Fruit fly (Drosophila melanogaster) whole organism, embryonic: ENCODE measurements around the gene dod.

Experiments used
- C15 ChIP-seq: fragments of 200-800 bp; sonication (Bioruptor generic); IDR thresholded peaks from 3 replicates; pipeline ENCODE4 v1.3.6; 2022; ENCODE audit warnings: missing biosample characterization, missing genetic modification characterization
- CG10462 ChIP-seq: fragments of 200-800 bp; sonication (Bioruptor generic); optimal IDR thresholded peaks from 2 replicates; lab custom pipeline; 2016; ENCODE audit warnings: missing biosample characterization, missing genetic modification characterization
- CG10565 ChIP-seq: fragments of 200-800 bp; sonication (Bioruptor generic); optimal IDR thresholded peaks from 3 replicates; lab custom pipeline; 2016; ENCODE audit warnings: missing biosample characterization, mild to moderate bottlenecking, missing genetic modification characterization
- CG11085 ChIP-seq: fragments of 200-800 bp; sonication (Bioruptor generic); IDR thresholded peaks from 2 replicates; pipeline ENCODE4 v1.3.6; 2022; ENCODE audit warnings: missing biosample characterization, missing genetic modification characterization
- CG11398 ChIP-seq: fragments of 200-800 bp; sonication (Bioruptor generic); optimal IDR thresholded peaks from 2 replicates; lab custom pipeline; 2016; ENCODE audit warnings: missing biosample characterization, missing genetic modification characterization
- CG17385 ChIP-seq: fragments of 200-800 bp; sonication (Bioruptor generic); optimal IDR thresholded peaks from 3 replicates; lab custom pipeline; 2018; ENCODE audit warnings: missing biosample characterization, mild to moderate bottlenecking, missing genetic modification characterization
- CG18262 ChIP-seq: fragments of 200-800 bp; optimal IDR thresholded peaks from 3 replicates; lab custom pipeline; 2019; ENCODE audit warnings: missing biosample characterization, mild to moderate bottlenecking, missing genetic modification characterization, moderate library complexity
- CG2116 ChIP-seq: fragments of 200-800 bp; sonication (Bioruptor generic); optimal IDR thresholded peaks from 3 replicates; lab custom pipeline; 2018; ENCODE audit warnings: missing biosample characterization, mild to moderate bottlenecking, missing genetic modification characterization
- CG31441 ChIP-seq: fragments of 200-800 bp; sonication (Bioruptor generic); IDR thresholded peaks from 2 replicates; pipeline ENCODE4 v1.3.6; 2022; ENCODE audit warnings: missing biosample characterization, missing genetic modification characterization
- CG32772 ChIP-seq: fragments of 200-800 bp; sonication (Bioruptor generic); IDR thresholded peaks from 2 replicates; pipeline ENCODE4 v1.3.6; 2022; ENCODE audit warnings: missing biosample characterization, missing genetic modification characterization
- CG3726 ChIP-seq: fragments of 200-800 bp; sonication (Bioruptor generic); IDR thresholded peaks from 3 replicates; pipeline ENCODE4, ENCODE4 v1.3.6; 2022; ENCODE audit warnings: missing biosample characterization, missing genetic modification characterization
- CG43689 ChIP-seq: fragments of 200-800 bp; sonication (Bioruptor generic); IDR thresholded peaks from 2 replicates; pipeline ENCODE4 v1.3.6; 2022; ENCODE audit warnings: missing biosample characterization, missing genetic modification characterization
- CG4707 ChIP-seq: fragments of 200-800 bp; sonication (Bioruptor generic); optimal IDR thresholded peaks from 2 replicates; lab custom pipeline; 2018; ENCODE audit warnings: missing biosample characterization, mild to moderate bottlenecking, missing genetic modification characterization, moderate library complexity
- CG6683 ChIP-seq: fragments of 200-800 bp; sonication (Bioruptor generic); optimal IDR thresholded peaks from 2 replicates; lab custom pipeline; 2017; ENCODE audit warnings: missing biosample characterization, mild to moderate bottlenecking, missing genetic modification characterization, missing genetic modification reagents
- CG7839 ChIP-seq: fragments of 200-800 bp; sonication (Bioruptor generic); optimal IDR thresholded peaks from 3 replicates; lab custom pipeline; 2018; ENCODE audit warnings: missing biosample characterization, mild to moderate bottlenecking, missing genetic modification characterization, moderate library complexity
- CG7963 ChIP-seq: fragments of 200-800 bp; sonication (Bioruptor generic); IDR thresholded peaks from 3 replicates; pipeline ENCODE4 v1.3.6; 2022; ENCODE audit warnings: missing biosample characterization, missing genetic modification characterization; ENCODE audit not compliant: partially characterized antibody
- CG9215 ChIP-seq: fragments of 200-800 bp; sonication (Bioruptor generic); IDR thresholded peaks from 2 replicates; pipeline ENCODE4 v1.3.6; 2022; ENCODE audit warnings: missing biosample characterization, missing genetic modification characterization
- CHES-1-like ChIP-seq: fragments of 200-800 bp; sonication (Bioruptor generic); optimal IDR thresholded peaks from 2 replicates; lab custom pipeline; 2016; ENCODE audit warnings: missing biosample characterization, missing genetic modification characterization
- Camta ChIP-seq: fragments of 200-800 bp; sonication (Bioruptor generic); optimal IDR thresholded peaks from 2 replicates; lab custom pipeline; 2016; ENCODE audit warnings: missing biosample characterization, missing genetic modification characterization
- CoRest ChIP-seq: fragments of 200-800 bp; sonication (Bioruptor generic); optimal IDR thresholded peaks from 3 replicates; lab custom pipeline; 2018; ENCODE audit warnings: missing biosample characterization, mild to moderate bottlenecking, missing genetic modification characterization, moderate library complexity
- E2f1 ChIP-seq: fragments of 200-800 bp; sonication (Bioruptor generic); IDR thresholded peaks from 2 replicates; pipeline ENCODE4 v1.3.6; 2022; ENCODE audit warnings: missing biosample characterization, missing genetic modification characterization
- Gug ChIP-seq: fragments of 200-800 bp; sonication (Bioruptor generic); IDR thresholded peaks from 4 replicates; pipeline ENCODE4 v1.3.6; 2022; ENCODE audit warnings: missing biosample characterization, missing genetic modification characterization
- HmgD ChIP-seq: fragments of 200-800 bp; sonication (Bioruptor generic); optimal IDR thresholded peaks from 3 replicates; lab custom pipeline; 2016; ENCODE audit warnings: missing biosample characterization, missing genetic modification characterization
- Hmr ChIP-seq: fragments of 200-800 bp; sonication (Bioruptor generic); optimal IDR thresholded peaks from 3 replicates; lab custom pipeline; 2017; ENCODE audit warnings: mild to moderate bottlenecking, missing biosample characterization, missing genetic modification reagents, missing genetic modification characterization
- Jarid2 ChIP-seq: fragments of 200-800 bp; sonication (Bioruptor generic); optimal IDR thresholded peaks from 3 replicates; lab custom pipeline; 2017; ENCODE audit warnings: mild to moderate bottlenecking, missing biosample characterization, missing genetic modification reagents, missing genetic modification characterization
- Poxn ChIP-seq: fragments of 200-800 bp; sonication (Bioruptor generic); IDR thresholded peaks from 2 replicates; pipeline ENCODE4 v1.3.6; 2022; ENCODE audit warnings: missing biosample characterization, missing genetic modification characterization
- Taf1 ChIP-seq: fragments of 200-800 bp; sonication (Bioruptor generic); IDR thresholded peaks from 2 replicates; pipeline ENCODE4 v1.3.6; 2022; ENCODE audit warnings: missing biosample characterization, missing genetic modification characterization
- ac ChIP-seq: fragments of 200-800 bp; sonication (Bioruptor generic); optimal IDR thresholded peaks from 3 replicates; lab custom pipeline; 2017; ENCODE audit warnings: missing biosample characterization, mild to moderate bottlenecking, missing genetic modification characterization
- btn ChIP-seq: fragments of 200-800 bp; sonication (Bioruptor generic); optimal IDR thresholded peaks from 2 replicates; lab custom pipeline; 2016; ENCODE audit warnings: missing biosample characterization, missing genetic modification characterization
- chm ChIP-seq: fragments of 200-800 bp; sonication (Bioruptor generic); IDR thresholded peaks from 2 replicates; pipeline ENCODE4 v1.3.6; 2022; ENCODE audit warnings: missing biosample characterization, missing genetic modification characterization
- crp ChIP-seq, 2 experiments: fragments of 200-800 bp; sonication (Bioruptor generic); optimal IDR thresholded peaks; 2 replicates in 1 of 2; 3 replicates in 1 of 2; lab custom pipeline; 2017; ENCODE audit warnings: missing biosample characterization in 2 of 2, missing genetic modification characterization in 2 of 2, mild to moderate bottlenecking in 1 of 2, moderate library complexity in 1 of 2
- h ChIP-seq: fragments of >200 bp; optimal IDR thresholded peaks from 2 replicates; lab custom pipeline; 2017
- ham ChIP-seq: fragments of 200-800 bp; sonication (Bioruptor generic); IDR thresholded peaks from 2 replicates; pipeline ENCODE4 v1.3.6; 2022; ENCODE audit warnings: missing biosample characterization, missing genetic modification characterization
- ind ChIP-seq: fragments of 200-800 bp; sonication (Bioruptor generic); optimal IDR thresholded peaks from 3 replicates; lab custom pipeline; 2016; ENCODE audit warnings: missing biosample characterization, missing genetic modification characterization
- mirr ChIP-seq: fragments of 200-800 bp; sonication (Bioruptor generic); optimal IDR thresholded peaks from 3 replicates; lab custom pipeline; 2018; ENCODE audit warnings: missing biosample characterization, mild to moderate bottlenecking, missing genetic modification characterization
- mld ChIP-seq: fragments of 200-800 bp; sonication (Bioruptor generic); IDR thresholded peaks from 3 replicates; pipeline ENCODE4 v1.3.6; 2022; ENCODE audit warnings: missing biosample characterization, missing genetic modification characterization; ENCODE audit not compliant: partially characterized antibody
- nerfin-2 ChIP-seq: fragments of 200-800 bp; sonication (Bioruptor generic); IDR thresholded peaks from 2 replicates; pipeline ENCODE4 v1.3.6; 2022; ENCODE audit warnings: missing biosample characterization, missing genetic modification characterization; ENCODE audit not compliant: partially characterized antibody
- nmo ChIP-seq: fragments of 200-800 bp; sonication (Bioruptor generic); optimal IDR thresholded peaks from 2 replicates; lab custom pipeline; 2018; ENCODE audit warnings: missing biosample characterization, mild to moderate bottlenecking, missing genetic modification characterization, moderate library complexity
- onecut ChIP-seq: fragments of 200-800 bp; sonication (Bioruptor generic); IDR thresholded peaks from 2 replicates; pipeline ENCODE4 v1.3.6; 2022; ENCODE audit warnings: missing biosample characterization, missing genetic modification characterization
- pb ChIP-seq: fragments of 200-800 bp; sonication (Bioruptor generic); optimal IDR thresholded peaks from 3 replicates; lab custom pipeline; 2016; ENCODE audit warnings: missing biosample characterization, missing genetic modification characterization
- pita ChIP-seq: fragments of 200-800 bp; sonication (Bioruptor generic); optimal IDR thresholded peaks from 2 replicates; lab custom pipeline; 2017; ENCODE audit warnings: missing biosample characterization, mild to moderate bottlenecking, missing genetic modification characterization
- seq ChIP-seq: fragments of 200-800 bp; sonication (Bioruptor generic); IDR thresholded peaks from 2 replicates; pipeline ENCODE4 v1.3.6; 2022; ENCODE audit warnings: missing biosample characterization, missing genetic modification characterization
- sna ChIP-seq: fragments of 200-800 bp; sonication (Bioruptor generic); IDR thresholded peaks from 2 replicates; pipeline ENCODE4 v1.3.6; 2022; ENCODE audit warnings: missing biosample characterization, missing genetic modification characterization; ENCODE audit not compliant: partially characterized antibody
- stc ChIP-seq: fragments of 200-800 bp; sonication (Bioruptor generic); IDR thresholded peaks from 2 replicates; pipeline ENCODE4 v1.3.6; 2022; ENCODE audit warnings: missing biosample characterization, missing genetic modification characterization
- tgo ChIP-seq: fragments of 200-800 bp; sonication (Bioruptor generic); IDR thresholded peaks from 3 replicates; pipeline ENCODE4 v1.3.6; 2022; ENCODE audit warnings: missing biosample characterization, missing genetic modification characterization
- tin ChIP-seq: fragments of 200-800 bp; sonication (Bioruptor generic); optimal IDR thresholded peaks from 3 replicates; lab custom pipeline; 2016; ENCODE audit warnings: missing biosample characterization, missing genetic modification characterization
- tna ChIP-seq: fragments of 200-800 bp; sonication (Bioruptor generic); IDR thresholded peaks from 2 replicates; pipeline ENCODE4 v1.3.6; 2022; ENCODE audit warnings: missing biosample characterization, missing genetic modification characterization; ENCODE audit not compliant: partially characterized antibody
- trem ChIP-seq: fragments of 200-800 bp; optimal IDR thresholded peaks from 3 replicates; lab custom pipeline; 2019; ENCODE audit warnings: missing biosample characterization, mild to moderate bottlenecking, missing genetic modification characterization, moderate library complexity
- unpg ChIP-seq: fragments of 200-800 bp; sonication (Bioruptor generic); optimal IDR thresholded peaks from 3 replicates; lab custom pipeline; 2018; ENCODE audit warnings: missing biosample characterization, mild to moderate bottlenecking, missing genetic modification characterization, moderate library complexity
- zf30C ChIP-seq: fragments of 200-800 bp; sonication (Bioruptor generic); optimal IDR thresholded peaks from 3 replicates; lab custom pipeline; 2018; ENCODE audit warnings: missing biosample characterization, mild to moderate bottlenecking, missing genetic modification characterization
- zfh2 ChIP-seq: fragments of 200-800 bp; sonication (Bioruptor generic); optimal IDR thresholded peaks from 2 replicates; lab custom pipeline; 2016; ENCODE audit warnings: missing biosample characterization, missing genetic modification characterization

Gene dod

DNA sequence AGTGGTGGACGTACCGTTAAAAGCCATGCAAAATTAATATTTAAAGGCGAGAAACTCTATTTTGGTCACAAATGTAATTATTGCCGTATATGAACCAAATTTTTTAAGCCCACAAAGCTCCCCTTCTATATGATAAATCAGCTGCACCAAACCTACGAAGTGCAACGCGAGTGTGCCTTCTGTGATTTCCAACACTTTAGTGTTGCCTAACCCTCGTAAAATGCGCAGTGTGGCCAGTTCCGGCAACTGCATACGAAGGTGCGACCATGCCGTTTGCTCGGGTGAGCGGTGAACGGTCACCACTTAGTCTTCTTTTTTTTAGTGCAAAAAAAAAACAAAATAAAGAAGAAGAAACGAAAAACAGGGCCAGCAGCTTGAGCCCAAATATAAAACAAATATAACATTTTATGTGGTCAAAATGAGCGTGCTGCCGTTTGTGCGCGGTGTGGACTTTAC lies 5.7 kb upstream of the dod start, which contains the start of the genes tty and fliI (continued):
- peak; percentile 85 for TF ChIP-seq ind (GFP tag; lab: Kevin White, UChicago)
- TF ChIP-seq Gug = peak; percentile 93
- peak; percentile 25 for TF ChIP-seq mirr (GFP tag; lab: Kevin White, UChicago)
- TF ChIP-seq onecut (GFP tag; lab: Robert Waterston, UW) = peak; percentile 43
- TF ChIP-seq ac (GFP tag; lab: Kevin White, UChicago) = no peak
- no peak for TF ChIP-seq zf30C
- TF ChIP-seq stc (GFP tag; lab: Robert Waterston, UW) = peak; percentile 81
- TF ChIP-seq btn = peak; percentile 67
- peak; percentile 89 for TF ChIP-seq tgo
- TF ChIP-seq seq (GFP tag; lab: Robert Waterston, UW) = peak; percentile 79
- TF ChIP-seq CG11398 (GFP tag; lab: Kevin White, UChicago) = peak; percentile 42
- 0 out of 2 replicates have a peak, but pooled peaks have one; percentile 42 for TF ChIP-seq Poxn (GFP tag; lab: Robert Waterston, UW)
- peak; percentile 75 for TF ChIP-seq pb
- no peak for TF ChIP-seq Jarid2 (GFP tag; lab: Kevin White, UChicago)
- peak; percentile 80 for TF ChIP-seq CoRest
- TF ChIP-seq chm (GFP tag; lab: Robert Waterston, UW) = peak; percentile 91
- TF ChIP-seq CG31441 = peak; percentile 73
- TF ChIP-seq ham (GFP tag; lab: Robert Waterston, UW) = peak; percentile 67; the same call in 1 of the 2 replicates
- no peak for TF ChIP-seq mld (GFP tag; lab: Robert Waterston, UW)
- peak; percentile 93 for TF ChIP-seq CG32772 (GFP tag; lab: Robert Waterston, UW)
- TF ChIP-seq CG11085 = peak; percentile 83
- peak; percentile 79 for TF ChIP-seq Camta
- peak; percentile 90 for TF ChIP-seq zfh2 (GFP tag; lab: Kevin White, UChicago)
- peak; percentile 74 for TF ChIP-seq tin (GFP tag; lab: Kevin White, UChicago)
- TF ChIP-seq CG7963 = no peak
- peak; percentile 84; the same call in 2 of the 3 replicates for TF ChIP-seq CG3726
- TF ChIP-seq trem (tag; lab: Kevin White, UChicago) = peak; percentile 60
- peak; percentile 74 for TF ChIP-seq CG2116 (GFP tag; lab: Kevin White, UChicago)
- peak; percentile 70 for TF ChIP-seq CG18262 (tag; lab: Kevin White, UChicago)
- peak; percentile 88 for TF ChIP-seq Hmr (GFP tag; lab: Kevin White, UChicago)
- no peak for TF ChIP-seq h (lab: Kevin White, UChicago)
- TF ChIP-seq CG10462 (GFP tag; lab: Kevin White, UChicago) = peak; percentile 66
- 0 out of 3 replicates have a peak, but pooled peaks have one; percentile 45 for TF ChIP-seq C15 (GFP tag; lab: Robert Waterston, UW)
- no peak for TF ChIP-seq pita (GFP tag; lab: Kevin White, UChicago)
- peak; percentile 87 for TF ChIP-seq nmo
- peak; percentile 88 for TF ChIP-seq CG9215 (GFP tag; lab: Robert Waterston, UW)
- TF ChIP-seq crp (GFP tag; optimal IDR thresholded peaks at IDR 0.05; lab: Kevin White, UChicago) = peak in 1 of 2 experiments; percentile 56
- TF ChIP-seq tna (GFP tag; lab: Robert Waterston, UW) = no peak
- TF ChIP-seq HmgD (GFP tag; lab: Kevin White, UChicago) = peak; percentile 82
- TF ChIP-seq CG6683 (GFP tag; lab: Kevin White, UChicago) = peak; percentile 30
- peak; percentile 53 for TF ChIP-seq CG43689 (GFP tag; lab: Robert Waterston, UW)
- peak; percentile 84 for TF ChIP-seq Taf1 (GFP tag; lab: Robert Waterston, UW)
- TF ChIP-seq CG4707 (GFP tag; lab: Kevin White, UChicago) = no peak
- TF ChIP-seq nerfin-2 (GFP tag; lab: Robert Waterston, UW) = no peak
- peak; percentile 79 for TF ChIP-seq CG7839
- no peak for TF ChIP-seq sna (GFP tag; lab: Robert Waterston, UW)
- TF ChIP-seq CG10565 = peak; percentile 8
- TF ChIP-seq E2f1 = peak; percentile 87
- TF ChIP-seq CHES-1-like (GFP tag; lab: Kevin White, UChicago) = peak; percentile 85
- peak; percentile 90 for TF ChIP-seq CG17385
- TF ChIP-seq unpg (GFP tag; lab: Kevin White, UChicago) = peak; percentile 79
